Worm (Caenorhabditis elegans): Measurements from ENCODE around the gene F09E5.3.
"Not testable (repeated sequence)": the region's sequence is repeated elsewhere in the genome, so short reads cannot be mapped to it uniquely, and the experiment has no call there.

Gene F09E5.3

ce11 chrII:5338301-5338700, 35.5 kb upstream of the F09E5.3 start:
- no peak for TF ChIP-seq unc-62 (GFP tag; optimal IDR thresholded peaks at IDR 0.05)

- no peak for TF ChIP-seq unc-62 (GFP tag; optimal IDR thresholded peaks at IDR 0.05)
Observed at ce11 chrII:5339547-5339946, 34.2 kb upstream of the F09E5.3 start.

ce11 chrII:5340672-5341568, 32.9 kb upstream of the F09E5.3 start:
- TF ChIP-seq unc-62 (GFP tag; optimal IDR thresholded peaks at IDR 0.05), result no peak

- TF ChIP-seq unc-62 (GFP tag; optimal IDR thresholded peaks at IDR 0.05), result no peak
Observed at ce11 chrII:5341573-5341972, 32.2 kb upstream of the F09E5.3 start.

- no peak for TF ChIP-seq unc-62 (GFP tag; optimal IDR thresholded peaks at IDR 0.05)
Observed at ce11 chrII:5342412-5342811, 31.4 kb upstream of the F09E5.3 start.

ce11 chrII:5344775-5345174, 29.0 kb upstream of the F09E5.3 start, which contains the start of gene F09E5.14:
TSS of gene F09E5.14 (minus strand) at chrII:5344875.
- TF ChIP-seq unc-62 (GFP tag; optimal IDR thresholded peaks at IDR 0.05), result no peak

- not testable (repeated sequence) for TF ChIP-seq unc-62 (GFP tag; optimal IDR thresholded peaks at IDR 0.05)
Observed at ce11 chrII:5350357-5350756, 23.4 kb upstream of the F09E5.3 start, which contains the start of gene F09E5.8. TSS of gene F09E5.8 (plus strand) at chrII:5350669.

- no peak for TF ChIP-seq unc-62 (GFP tag; optimal IDR thresholded peaks at IDR 0.05)
Observed at ce11 chrII:5351799-5352198, 22.0 kb upstream of the F09E5.3 start, which contains the start of gene F09E5.7. TSS of gene F09E5.7 (plus strand) at chrII:5352099.

ce11 chrII:5353642-5354041, 20.2 kb upstream of the F09E5.3 start:
- TF ChIP-seq unc-62 (GFP tag; optimal IDR thresholded peaks at IDR 0.05), result no peak

ce11 chrII:5355384-5355783, 18.4 kb upstream of the F09E5.3 start, which contains the start of gene srg-69:
TSS of gene srg-69 (plus strand) at chrII:5355684.
- no peak for TF ChIP-seq unc-62 (GFP tag; optimal IDR thresholded peaks at IDR 0.05)

ce11 chrII:5358137-5358745, 15.6 kb upstream of the F09E5.3 start, which contains the start of the genes F09E5.11 and bmy-1:
TSS of gene F09E5.11 (minus strand) at chrII:5358187.
TSS of gene bmy-1 (plus strand) at chrII:5358695.
- no peak for TF ChIP-seq unc-62 (GFP tag; optimal IDR thresholded peaks at IDR 0.05)

- TF ChIP-seq unc-62 (GFP tag; optimal IDR thresholded peaks at IDR 0.05), result no peak
Observed at ce11 chrII:5359252-5359651, 14.5 kb upstream of the F09E5.3 start, which contains the start of gene sec-6. TSS of gene sec-6 (plus strand) at chrII:5359552.

ce11 chrII:5364516-5364915, 9.3 kb upstream of the F09E5.3 start:
- no peak for TF ChIP-seq unc-62 (GFP tag; optimal IDR thresholded peaks at IDR 0.05)

- TF ChIP-seq unc-62 (GFP tag; optimal IDR thresholded peaks at IDR 0.05), result no peak
Observed at ce11 chrII:5365645-5366044, 8.2 kb upstream of the F09E5.3 start, which contains the start of gene F09E5.16. TSS of gene F09E5.16 (minus strand) at chrII:5365745.

- no peak for TF ChIP-seq unc-62 (GFP tag; optimal IDR thresholded peaks at IDR 0.05)
Observed at ce11 chrII:5370641-5371040, 3.2 kb upstream of the F09E5.3 start, which contains the start of gene F09E5.12. TSS of gene F09E5.12 (minus strand) at chrII:5370741.

ce11 chrII:5374967-5375366, 1.2 kb downstream of the F09E5.3 start, which contains the start of gene algn-2:
TSS of gene algn-2 (plus strand) at chrII:5375267.
- TF ChIP-seq unc-62 (GFP tag; optimal IDR thresholded peaks at IDR 0.05), result no peak

Data from whole organism, dauer.